Worm (Caenorhabditis elegans) whole organism, mixed stage, embryonic: ENCODE results near the gene plpp-1.3.
A peak's percentile ranks its signal among the peaks of the same experiment; 100 is the strongest.

Source experiments
- M03D4.4 ChIP-seq: sonication (generic microtip); optimal IDR thresholded peaks from 2 replicates; lab custom pipeline; 2017; ENCODE audit warnings: mild to moderate bottlenecking, missing genetic modification characterization, missing compliant biosample characterization
- ces-1 ChIP-seq: fragments of 150-350 bp; optimal IDR thresholded peaks from 2 replicates; lab custom pipeline; 2014; ENCODE audit warnings: missing biosample characterization, missing genetic modification reagents, missing genetic modification characterization
- elt-1 ChIP-seq: sonication (generic microtip); optimal IDR thresholded peaks from 2 replicates; lab custom pipeline; 2017; ENCODE audit warnings: missing genetic modification characterization, mild to moderate bottlenecking, missing compliant biosample characterization, antibody characterized with exemption, moderate library complexity, borderline replicate concordance; ENCODE audit not compliant: insufficient read depth
- flh-1 ChIP-seq: fragments of 200-800 bp; sonication (Bioruptor generic); optimal IDR thresholded peaks from 2 replicates; lab custom pipeline; 2018; ENCODE audit warnings: mild to moderate bottlenecking, missing genetic modification characterization, moderate library complexity, missing compliant biosample characterization
- lsy-2 ChIP-seq: fragments of 150-350 bp; optimal IDR thresholded peaks from 2 replicates; lab custom pipeline; 2014; ENCODE audit warnings: missing biosample characterization, missing genetic modification characterization
- nhr-12 ChIP-seq: fragments of 150-350 bp; optimal IDR thresholded peaks from 2 replicates; lab custom pipeline; 2014; ENCODE audit warnings: missing biosample characterization, missing genetic modification characterization
- nhr-237 ChIP-seq: fragments of 150-350 bp; optimal IDR thresholded peaks from 2 replicates; lab custom pipeline; 2014; ENCODE audit warnings: missing biosample characterization, missing genetic modification characterization
- nhr-76 ChIP-seq: sonication (generic microtip); optimal IDR thresholded peaks from 2 replicates; lab custom pipeline; 2017; ENCODE audit warnings: missing biosample characterization, missing genetic modification characterization
- pha-4 ChIP-seq: fragments of 150-350 bp; optimal IDR thresholded peaks from 2 replicates; lab custom pipeline; 2018; ENCODE audit warnings: missing biosample characterization, missing genetic modification reagents, missing genetic modification characterization
- snpc-4 ChIP-seq: fragments of 150-350 bp; optimal IDR thresholded peaks from 2 replicates; lab custom pipeline; 2014; ENCODE audit warnings: missing biosample characterization, missing genetic modification characterization
- unc-120 ChIP-seq: sonication (generic microtip); optimal IDR thresholded peaks from 2 replicates; lab custom pipeline; 2017; ENCODE audit warnings: missing genetic modification characterization, missing compliant biosample characterization; ENCODE audit not compliant: poor library complexity, severe bottlenecking
- unc-39 ChIP-seq: fragments of 150-350 bp; optimal IDR thresholded peaks from 2 replicates; lab custom pipeline; 2014; ENCODE audit warnings: missing biosample characterization, missing genetic modification characterization
- unc-62 ChIP-seq: fragments of 150-350 bp; optimal IDR thresholded peaks from 2 replicates; lab custom pipeline; 2014; ENCODE audit warnings: missing biosample characterization, missing genetic modification reagents, missing genetic modification characterization

- TF ChIP-seq ces-1 (GFP tag; lab: Kevin White, UChicago) (no peak), elt-1 (tag; lab: Kevin White, UChicago) (no peak), unc-62 (GFP tag; lab: Kevin White, UChicago) (no peak), nhr-76 (no peak), M03D4.4 (no peak), nhr-237 (tag; lab: Kevin White, UChicago) (no peak), unc-39 (tag; lab: Kevin White, UChicago) (no peak), pha-4 (tag; lab: Kevin White, UChicago) (peak; percentile 46), lsy-2 (tag; lab: Kevin White, UChicago) (no peak), flh-1 (GFP tag; lab: Kevin White, UChicago) (no peak), nhr-12 (no peak), snpc-4 (tag; lab: Kevin White, UChicago) (no peak), unc-120 (tag; lab: Kevin White, UChicago) (no peak)
Observed at ce11 chrX:10679193-10679592, 15.9 kb upstream of the plpp-1.3 start.
